Worm (Caenorhabditis elegans): Measurements from ENCODE around the gene grl-4.

- TF ChIP-seq him-1 (tag; optimal IDR thresholded peaks at IDR 0.05), result no peak
- TF ChIP-seq F37B4.10 (GFP tag; IDR thresholded peaks at IDR 0.05), result no peak
- TF ChIP-seq pbrm-1 (GFP tag; IDR thresholded peaks at IDR 0.05), result peak; percentile 63; the same call in 1 of the 2 replicates
- no peak for TF ChIP-seq fkh-3 (tag; optimal IDR thresholded peaks at IDR 0.05)
- no peak for TF ChIP-seq ceh-40 (GFP tag; IDR thresholded peaks at IDR 0.05)
- no peak for TF ChIP-seq ets-4 (GFP tag; optimal IDR thresholded peaks at IDR 0.05)
- TF ChIP-seq Y53F4B.3 (GFP tag; IDR thresholded peaks at IDR 0.05), result no peak
- no peak for TF ChIP-seq hlh-12 (tag; optimal IDR thresholded peaks at IDR 0.05)
- TF ChIP-seq F49E8.2 (tag; optimal IDR thresholded peaks at IDR 0.05; ENCODE audit: insufficient read depth), result no peak
- no peak for TF ChIP-seq efl-1 (GFP tag; optimal IDR thresholded peaks at IDR 0.05)
- TF ChIP-seq zfh-2 (GFP tag; conservative IDR thresholded peaks at IDR 0.05), result peak; percentile 99
- TF ChIP-seq F33H1.4 (GFP tag; IDR thresholded peaks at IDR 0.05), result peak; percentile 37; the same call in 1 of the 2 replicates
- no peak for TF ChIP-seq nfya-2 (GFP tag; IDR thresholded peaks at IDR 0.05)
- peak in 1 of 2 experiments; percentile 6 for TF ChIP-seq let-607 (tag; optimal IDR thresholded peaks at IDR 0.05)
These were observed 9.4 kb upstream of the grl-4 start for ce11 chrIV:7319931-7320435.
